Worm (Caenorhabditis elegans) whole organism, L4 larva: ENCODE data around the gene F48G7.7.

Source experiments
- D1046.2 ChIP-seq: fragments of 200-800 bp; sonication (Bioruptor generic); IDR thresholded peaks from 2 replicates; pipeline ENCODE4 v1.3.6; 2022; ENCODE audit warnings: missing genetic modification characterization, missing compliant biosample characterization
- F26F4.8 ChIP-seq: fragments of 200-800 bp; sonication (Bioruptor generic); conservative IDR thresholded peaks from 2 replicates; pipeline ENCODE4 v1.3.6; 2022; ENCODE audit warnings: missing genetic modification characterization, missing compliant biosample characterization
- F37D6.2 ChIP-seq: sonication (generic microtip); optimal IDR thresholded peaks from 2 replicates; lab custom pipeline; 2016; ENCODE audit warnings: mild to moderate bottlenecking, missing genetic modification characterization, missing compliant biosample characterization
- F49E8.2 ChIP-seq: sonication (generic microtip); optimal IDR thresholded peaks from 2 replicates; lab custom pipeline; 2016; ENCODE audit warnings: missing compliant biosample characterization, mild to moderate bottlenecking, missing genetic modification characterization, borderline replicate concordance
- T20F7.1 ChIP-seq: fragments of 200-800 bp; sonication (Bioruptor generic); optimal IDR thresholded peaks from 2 replicates; lab custom pipeline; 2018; ENCODE audit warnings: mild to moderate bottlenecking, missing genetic modification characterization, missing compliant biosample characterization
- Y5F2A.4 ChIP-seq: fragments of 200-800 bp; sonication (Bioruptor generic); optimal IDR thresholded peaks from 2 replicates; lab custom pipeline; 2018; ENCODE audit warnings: mild to moderate bottlenecking, missing genetic modification characterization, missing compliant biosample characterization
- aha-1 ChIP-seq: fragments of 150-350 bp; peaks from one replicate; lab custom pipeline; 2014; ENCODE audit warnings: missing biosample characterization, missing genetic modification characterization
- ceh-20 ChIP-seq: fragments of 200-800 bp; sonication (Bioruptor generic); IDR thresholded peaks from 2 replicates; pipeline ENCODE4 v1.3.6; 2022; ENCODE audit warnings: missing genetic modification reagents, missing genetic modification characterization, missing compliant biosample characterization
- ceh-62 ChIP-seq: sonication (generic microtip); optimal IDR thresholded peaks from 2 replicates; lab custom pipeline; 2017; ENCODE audit warnings: missing biosample characterization, missing genetic modification characterization
- ceh-82 ChIP-seq: sonication (generic microtip); optimal IDR thresholded peaks from 2 replicates; lab custom pipeline; 2017; ENCODE audit warnings: missing biosample characterization, missing genetic modification characterization
- daf-16 ChIP-seq, 3 experiments: sonication (generic microtip); optimal IDR thresholded peaks; 2 replicates each; lab custom pipeline; 2016 to 2017; ENCODE audit warnings: missing genetic modification characterization in 3 of 3, missing genetic modification reagents in 3 of 3, mild to moderate bottlenecking in 2 of 3, missing compliant biosample characterization in 2 of 3, missing biosample characterization in 1 of 3, moderate library complexity in 1 of 3
- daf-8 ChIP-seq: fragments of 200-800 bp; sonication (Bioruptor generic); IDR thresholded peaks from 2 replicates; pipeline ENCODE4 v1.3.6; 2022; ENCODE audit warnings: missing genetic modification characterization, missing compliant biosample characterization
- dmd-6 ChIP-seq: fragments of 200-800 bp; sonication (Bioruptor generic); IDR thresholded peaks from 2 replicates; pipeline ENCODE4 v1.3.6; 2022; ENCODE audit warnings: missing genetic modification reagents, missing genetic modification characterization, missing compliant biosample characterization
- dpl-1 ChIP-seq: fragments of 150-350 bp; optimal IDR thresholded peaks from 2 replicates; lab custom pipeline; 2014; ENCODE audit warnings: missing biosample characterization, missing genetic modification reagents, missing genetic modification characterization
- duxl-1 ChIP-seq: sonication (generic microtip); optimal IDR thresholded peaks from 2 replicates; lab custom pipeline; 2016; ENCODE audit warnings: mild to moderate bottlenecking, missing genetic modification characterization, moderate library complexity, missing compliant biosample characterization; ENCODE audit not compliant: poor library complexity
- dve-1 ChIP-seq: sonication (generic microtip); optimal IDR thresholded peaks from 2 replicates; lab custom pipeline; 2017; ENCODE audit warnings: antibody characterized with exemption, mild to moderate bottlenecking, missing genetic modification characterization, missing compliant biosample characterization; ENCODE audit not compliant: insufficient read depth
- egl-43 ChIP-seq: fragments of 200-800 bp; sonication (Bioruptor generic); IDR thresholded peaks from 2 replicates; pipeline ENCODE4 v1.3.6; 2022; ENCODE audit warnings: missing genetic modification reagents, missing genetic modification characterization, missing compliant biosample characterization
- fkh-10 ChIP-seq: fragments of 150-350 bp; optimal IDR thresholded peaks from 2 replicates; lab custom pipeline; 2014; ENCODE audit warnings: missing biosample characterization, missing genetic modification reagents, missing genetic modification characterization
- hif-1 ChIP-seq, 2 experiments: sonication (generic microtip); optimal IDR thresholded peaks; 2 replicates each; lab custom pipeline; 2016 to 2017; ENCODE audit warnings: missing compliant biosample characterization in 2 of 2, missing genetic modification characterization in 2 of 2, missing genetic modification reagents in 2 of 2, missing genotype in 2 of 2, mild to moderate bottlenecking in 1 of 2
- hlh-11 ChIP-seq: fragments of 200-800 bp; sonication (Bioruptor generic); optimal IDR thresholded peaks from 2 replicates; lab custom pipeline; 2018; ENCODE audit warnings: mild to moderate bottlenecking, missing genetic modification characterization, missing compliant biosample characterization
- hlh-30 ChIP-seq: sonication (generic microtip); optimal IDR thresholded peaks from 2 replicates; lab custom pipeline; 2017; ENCODE audit warnings: antibody characterized with exemption, mild to moderate bottlenecking, missing genetic modification characterization, missing compliant biosample characterization; ENCODE audit not compliant: insufficient read depth
- hmg-1.1 ChIP-seq: fragments of 200-800 bp; sonication (Bioruptor generic); IDR thresholded peaks from 2 replicates; pipeline ENCODE4 v1.3.6; 2022; ENCODE audit warnings: missing genetic modification reagents, missing genetic modification characterization, missing compliant biosample characterization
- lin-1 ChIP-seq: fragments of 200-800 bp; sonication (Bioruptor generic); IDR thresholded peaks from 2 replicates; pipeline ENCODE4 v1.3.6; 2022; ENCODE audit warnings: missing genetic modification reagents, missing genetic modification characterization, missing compliant biosample characterization
- lsy-2 ChIP-seq, 2 experiments: fragments of 150-350 bp in 1 of 2; sonication (generic microtip) in 1 of 2; optimal IDR thresholded peaks; 2 replicates each; lab custom pipeline; 2014 to 2017; ENCODE audit warnings: missing biosample characterization in 2 of 2, missing genetic modification characterization in 2 of 2
- madf-5 ChIP-seq, 2 experiments: fragments of 200-800 bp; sonication (Bioruptor generic); IDR thresholded peaks; 2 replicates each; pipeline ENCODE4 v1.3.6; 2022; ENCODE audit warnings: missing compliant biosample characterization in 2 of 2, missing genetic modification characterization in 2 of 2
- mdl-1 ChIP-seq, 2 experiments: fragments of 150-350 bp in 1 of 2; sonication (generic microtip) in 1 of 2; optimal IDR thresholded peaks; 2 replicates each; lab custom pipeline; 2014 to 2017; ENCODE audit warnings: missing biosample characterization in 2 of 2, missing genetic modification characterization in 2 of 2
- mep-1 ChIP-seq: fragments of 150-350 bp; sonication (generic microtip); optimal IDR thresholded peaks from 3 replicates; lab custom pipeline; 2014; ENCODE audit warnings: missing biosample characterization, missing genetic modification characterization
- mes-2 ChIP-seq: sonication (generic microtip); optimal IDR thresholded peaks from 2 replicates; lab custom pipeline; 2016; ENCODE audit warnings: missing genotype, mild to moderate bottlenecking, missing genetic modification characterization, missing compliant biosample characterization; ENCODE audit not compliant: poor library complexity, severe bottlenecking
- nhr-10 ChIP-seq: fragments of 150-350 bp; optimal IDR thresholded peaks from 2 replicates; lab custom pipeline; 2014; ENCODE audit warnings: missing biosample characterization, missing genetic modification characterization
- nhr-11 ChIP-seq: fragments of 150-350 bp; optimal IDR thresholded peaks from 2 replicates; lab custom pipeline; 2014; ENCODE audit warnings: missing biosample characterization, missing genetic modification characterization
- nhr-28 ChIP-seq: fragments of 150-350 bp; optimal IDR thresholded peaks from 2 replicates; lab custom pipeline; 2014; ENCODE audit warnings: missing biosample characterization, missing genetic modification characterization
- nhr-48 ChIP-seq: sonication (generic microtip); optimal IDR thresholded peaks from 2 replicates; lab custom pipeline; 2016; ENCODE audit warnings: mild to moderate bottlenecking, missing genetic modification characterization, missing compliant biosample characterization
- nhr-6 ChIP-seq: fragments of 150-350 bp; optimal IDR thresholded peaks from 2 replicates; lab custom pipeline; 2014; ENCODE audit warnings: missing biosample characterization, missing genetic modification characterization
- pqm-1 ChIP-seq: sonication (generic microtip); optimal IDR thresholded peaks from 2 replicates; lab custom pipeline; 2017; ENCODE audit warnings: missing biosample characterization, missing genetic modification characterization
- rbr-2 ChIP-seq: sonication (generic microtip); optimal IDR thresholded peaks from 2 replicates; lab custom pipeline; 2016; ENCODE audit warnings: missing genotype, missing genetic modification characterization, missing compliant biosample characterization
- set-16 ChIP-seq: fragments of 200-800 bp; sonication (Bioruptor generic); IDR thresholded peaks from 2 replicates; pipeline ENCODE4 v1.3.6; 2022; ENCODE audit warnings: missing genetic modification reagents, missing genetic modification characterization, missing compliant biosample characterization
- snpc-1.2 ChIP-seq: fragments of 200-800 bp; sonication (Bioruptor generic); IDR thresholded peaks from 2 replicates; pipeline ENCODE4 v1.3.6; 2022; ENCODE audit warnings: missing genetic modification reagents, missing genetic modification characterization, missing compliant biosample characterization
- spr-1 ChIP-seq: sonication (generic microtip); optimal IDR thresholded peaks from 2 replicates; lab custom pipeline; 2016; ENCODE audit warnings: mild to moderate bottlenecking, missing genetic modification characterization, missing compliant biosample characterization
- tag-97 ChIP-seq: fragments of 200-800 bp; sonication (Bioruptor generic); IDR thresholded peaks from 2 replicates; pipeline ENCODE4 v1.3.6; 2022; ENCODE audit warnings: missing genetic modification characterization, missing compliant biosample characterization
- tra-1 ChIP-seq: fragments of 200-800 bp; sonication (Bioruptor generic); IDR thresholded peaks from 2 replicates; pipeline ENCODE4 v1.3.6; 2022; ENCODE audit warnings: missing genetic modification reagents, missing genetic modification characterization, missing compliant biosample characterization
- unc-130 ChIP-seq: sonication (generic microtip); optimal IDR thresholded peaks from 2 replicates; lab custom pipeline; 2016; ENCODE audit warnings: missing genetic modification reagents, missing genetic modification characterization, missing compliant biosample characterization
- unc-62 ChIP-seq, 3 experiments: fragments of 150-350 bp in 1 of 3; sonication (generic microtip); optimal IDR thresholded peaks in 2 of 3; peaks in 1 of 3; 1 replicate in 1 of 3; 2 replicates in 2 of 3; lab custom pipeline; 2014 to 2017; ENCODE audit warnings: missing biosample characterization in 3 of 3, missing genetic modification characterization in 3 of 3, missing genetic modification reagents in 3 of 3, missing genotype in 1 of 3

F48G7.7 gene

DNA sequence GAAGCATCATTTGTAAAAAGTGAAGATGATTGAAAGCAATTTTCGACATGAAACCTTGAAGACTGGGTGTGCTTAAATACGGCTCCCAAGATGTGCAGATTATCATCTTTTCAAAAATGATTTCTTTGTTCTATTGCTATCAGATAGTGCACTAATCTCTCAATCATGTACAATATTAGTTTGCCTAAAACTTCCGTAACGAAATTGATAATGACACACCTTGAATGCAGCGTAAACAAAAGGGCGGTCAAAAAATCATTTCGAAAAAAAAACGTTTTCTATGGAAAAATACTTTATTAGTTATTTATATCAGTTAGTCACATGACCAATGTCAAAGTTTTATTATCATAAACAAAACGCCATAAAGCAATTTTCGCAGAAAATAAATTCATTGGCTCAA lies 3.3 kb downstream of the F48G7.7 start, which contains the start of gene F48G7.5:
F48G7.5 (minus strand) TSS at position 34 of the 400 bp plus-strand sequence.
- TF ChIP-seq spr-1 (tag; lab: Kevin White, UChicago) (no peak), dve-1 (peak; percentile 6), pqm-1 (tag; lab: Kevin White, UChicago) (peak; percentile 26), daf-16 (GFP tag; optimal IDR thresholded peaks at IDR 0.05; lab: Kevin White, UChicago) (no peak), daf-16 (tag; optimal IDR thresholded peaks at IDR 0.05; lab: Kevin White, UChicago) (peak; percentile 78)

DNA sequence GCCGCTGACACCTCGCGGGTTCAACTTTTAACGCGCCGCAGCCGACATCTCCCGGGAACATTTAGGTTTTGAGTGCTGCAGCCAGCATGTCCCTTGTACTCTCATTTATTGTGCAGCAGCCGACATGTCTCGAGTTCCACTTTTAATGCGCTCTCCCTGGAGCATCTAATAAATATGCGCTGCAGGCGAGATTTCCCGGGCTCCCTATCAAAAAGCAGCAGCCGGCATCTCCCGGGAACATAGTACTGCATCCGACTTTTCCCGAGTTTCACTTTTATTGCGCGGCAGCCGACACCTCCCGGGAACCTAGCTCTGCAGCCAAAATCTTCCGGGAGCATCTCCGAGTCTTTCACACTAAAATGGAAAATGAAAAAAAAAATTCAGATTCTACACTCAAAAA lies 5.2 kb downstream of the F48G7.7 start:
- peak; percentile 3 for TF ChIP-seq aha-1
- peak; percentile 51 for TF ChIP-seq set-16 (GFP tag; lab: Robert Waterston, UW)
- no peak for TF ChIP-seq D1046.2 (GFP tag; lab: Robert Waterston, UW)

DNA sequence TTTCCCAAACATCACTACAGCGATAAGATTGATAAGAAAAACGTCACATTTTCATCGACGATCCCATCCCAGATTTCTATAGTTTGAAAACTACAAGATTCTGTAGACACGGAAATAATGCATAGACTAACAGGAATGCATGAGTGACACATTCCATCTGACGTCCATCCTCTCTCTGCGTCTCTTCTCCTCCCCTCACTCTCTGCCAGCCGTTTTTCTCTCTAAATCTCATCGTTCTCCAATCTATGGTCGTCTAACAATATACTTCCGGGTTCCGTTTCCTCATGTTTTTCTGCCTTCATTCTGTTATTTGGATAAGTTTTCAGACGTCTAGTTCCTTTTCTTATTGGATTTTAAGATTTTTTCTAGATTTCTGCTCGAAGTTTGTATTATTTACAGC lies 7.2 kb downstream of the F48G7.7 start, which contains the start of gene F48G7.4:
F48G7.4 (plus strand) TSS at position 400 of the 400 bp plus-strand sequence.
- TF ChIP-seq ceh-62 (tag; lab: Kevin White, UChicago): no peak
- TF ChIP-seq mep-1: peak; percentile 73
- TF ChIP-seq lsy-2 (tag; optimal IDR thresholded peaks at IDR 0.05; lab: Kevin White, UChicago): peak; percentile 40 to 76
- TF ChIP-seq hlh-11 (tag; lab: Kevin White, UChicago): peak; percentile 71
- no peak for TF ChIP-seq unc-130 (GFP tag; lab: Kevin White, UChicago)
- TF ChIP-seq daf-8 (GFP tag; lab: Robert Waterston, UW): no peak
- peak; percentile 10 for TF ChIP-seq dpl-1 (GFP tag; lab: Kevin White, UChicago)
- TF ChIP-seq madf-5 (GFP tag; IDR thresholded peaks at IDR 0.05; lab: Robert Waterston, UW): no peak
- no peak for TF ChIP-seq nhr-10 (tag; lab: Kevin White, UChicago)
- TF ChIP-seq hif-1 (tag; optimal IDR thresholded peaks at IDR 0.05; lab: Kevin White, UChicago): peak in 1 of 2 experiments; percentile 26
- TF ChIP-seq duxl-1 (tag; lab: Kevin White, UChicago): peak; percentile 50
- 0 out of 2 replicates have a peak, but pooled peaks have one; percentile 33 for TF ChIP-seq tag-97 (GFP tag; lab: Robert Waterston, UW)
- TF ChIP-seq egl-43 (GFP tag; lab: Robert Waterston, UW): no peak
- TF ChIP-seq dve-1: peak; percentile 47
- no peak for TF ChIP-seq F26F4.8 (GFP tag; lab: Robert Waterston, UW)
- no peak for TF ChIP-seq ceh-82 (tag; lab: Kevin White, UChicago)
- no peak for TF ChIP-seq lin-1 (GFP tag; lab: Robert Waterston, UW)
- TF ChIP-seq rbr-2 (tag; lab: Kevin White, UChicago): peak; percentile 84
- peak; percentile 18 for TF ChIP-seq nhr-11
- peak; percentile 24 for TF ChIP-seq nhr-48
- TF ChIP-seq T20F7.1 (GFP tag; lab: Kevin White, UChicago): no peak
- TF ChIP-seq F37D6.2 (tag; lab: Kevin White, UChicago): peak; percentile 15
- TF ChIP-seq unc-62 (GFP tag; optimal IDR thresholded peaks at IDR 0.05 in 1 of 2; lab: Kevin White, UChicago): peak in 1 of 2 experiments; percentile 99
- TF ChIP-seq unc-62 (tag; optimal IDR thresholded peaks at IDR 0.05; lab: Kevin White, UChicago): no peak
- TF ChIP-seq hlh-30 (tag; lab: Kevin White, UChicago): peak; percentile 79
- peak; percentile 65 for TF ChIP-seq fkh-10 (GFP tag; lab: Kevin White, UChicago)
- peak; percentile 56 for TF ChIP-seq mes-2 (tag; lab: Kevin White, UChicago)
- peak; percentile 75 for TF ChIP-seq dmd-6
- no peak for TF ChIP-seq aha-1
- TF ChIP-seq Y5F2A.4 (GFP tag; lab: Kevin White, UChicago): no peak
- no peak for TF ChIP-seq F49E8.2 (tag; lab: Kevin White, UChicago)
- TF ChIP-seq hmg-1.1 (GFP tag; lab: Robert Waterston, UW): peak; percentile 56; the same call in 1 of the 2 replicates
- peak; percentile 30 for TF ChIP-seq nhr-6 (tag; lab: Kevin White, UChicago)
- no peak for TF ChIP-seq snpc-1.2 (GFP tag; lab: Robert Waterston, UW)
- peak; percentile 60; the same call in 1 of the 2 replicates for TF ChIP-seq ceh-20
- TF ChIP-seq nhr-28 (tag; lab: Kevin White, UChicago): peak; percentile 74
- TF ChIP-seq mdl-1 (tag; optimal IDR thresholded peaks at IDR 0.05; lab: Kevin White, UChicago): peak in 1 of 2 experiments; percentile 60
- TF ChIP-seq tra-1 (GFP tag; lab: Robert Waterston, UW): peak; percentile 77
